Worm (Caenorhabditis elegans): ENCODE measurements around the gene alh-12.

Gene alh-12

ce11 chrIII:7498346-7498745 is 44.5 kb downstream of the alh-12 start (continued):
- no peak for TF ChIP-seq aly-2 (tag; optimal IDR thresholded peaks at IDR 0.05)
- peak; percentile 70 for TF ChIP-seq ztf-4 (tag; optimal IDR thresholded peaks at IDR 0.05)
- no peak for TF ChIP-seq nhr-11 (tag; optimal IDR thresholded peaks at IDR 0.05)
- peak; percentile 79 for TF ChIP-seq lin-11 (tag; optimal IDR thresholded peaks at IDR 0.05)
- TF ChIP-seq ZK546.5 (tag; optimal IDR thresholded peaks at IDR 0.05) = peak; percentile 14
- TF ChIP-seq alr-1 (tag; optimal IDR thresholded peaks at IDR 0.05) = no peak
- TF ChIP-seq crh-2 (tag; optimal IDR thresholded peaks at IDR 0.05) = peak; percentile 89
- no peak for TF ChIP-seq ceh-16 (tag; optimal IDR thresholded peaks at IDR 0.05)
- TF ChIP-seq gmeb-1 (tag; optimal IDR thresholded peaks at IDR 0.05) = peak; percentile 96
- TF ChIP-seq unc-39 (tag; optimal IDR thresholded peaks at IDR 0.05) = no peak
- no peak for TF ChIP-seq nhr-12 (tag; optimal IDR thresholded peaks at IDR 0.05)
- TF ChIP-seq nhr-23 (tag; optimal IDR thresholded peaks at IDR 0.05) = no peak
- no peak for TF ChIP-seq Y55F3AM.14 (GFP tag; optimal IDR thresholded peaks at IDR 0.05)
- TF ChIP-seq unc-62 (GFP tag; optimal IDR thresholded peaks at IDR 0.05) = no peak
- peak; percentile 95 for TF ChIP-seq C34F6.9 (tag; optimal IDR thresholded peaks at IDR 0.05)
- TF ChIP-seq ceh-82 (tag; optimal IDR thresholded peaks at IDR 0.05) = no peak
- TF ChIP-seq mbf-1 (tag; optimal IDR thresholded peaks at IDR 0.05) = no peak
- peak; percentile 54 to 87 for TF ChIP-seq mdl-1 (tag; optimal IDR thresholded peaks at IDR 0.05)

DNA sequence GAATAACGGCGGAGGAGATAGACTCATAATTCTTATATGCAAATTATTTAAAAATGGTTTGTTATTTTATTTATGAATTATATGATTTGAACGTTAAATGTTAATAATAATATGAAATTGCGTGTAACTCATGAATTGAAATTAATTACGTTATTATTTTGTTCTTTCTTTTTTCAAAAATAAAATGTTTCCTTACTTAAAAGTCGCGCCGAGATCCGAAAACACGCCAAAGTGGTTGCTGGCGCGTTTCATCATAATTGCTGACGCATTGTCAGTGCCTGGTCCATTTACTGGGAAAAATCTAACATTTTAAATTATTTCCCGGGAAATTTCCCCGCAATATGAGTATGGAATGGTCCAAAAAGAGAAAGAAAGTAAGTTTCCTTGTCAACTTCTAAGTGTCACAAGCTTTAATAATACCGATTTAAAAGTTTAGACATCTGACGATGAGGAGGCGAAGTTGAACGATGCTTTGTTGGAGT is 45.6 kb downstream of the alh-12 start, which contains the start of the genes C07H6.9 and sap-140:
Gene C07H6.9 (minus strand): TSS at position 51 of the 482 bp plus-strand sequence.
Gene sap-140 (plus strand): TSS at position 318 of the 482 bp plus-strand sequence.
- peak; percentile 53 for TF ChIP-seq fos-1 (tag; optimal IDR thresholded peaks at IDR 0.05)
- TF ChIP-seq gmeb-1 (tag; optimal IDR thresholded peaks at IDR 0.05) = peak; percentile 92
- TF ChIP-seq Y55F3AM.14 (GFP tag; optimal IDR thresholded peaks at IDR 0.05) = no peak
- peak; percentile 37 for TF ChIP-seq ztf-4 (tag; optimal IDR thresholded peaks at IDR 0.05)
- no peak for TF ChIP-seq peb-1 (tag; optimal IDR thresholded peaks at IDR 0.05)
- no peak for TF ChIP-seq ztf-1 (GFP tag; conservative IDR thresholded peaks at IDR 0.05)
- no peak for TF ChIP-seq nhr-77 (tag; optimal IDR thresholded peaks at IDR 0.05)
- TF ChIP-seq sma-9 (GFP tag; optimal IDR thresholded peaks at IDR 0.05) = peak; percentile 82
- no peak for TF ChIP-seq sma-9 (tag; optimal IDR thresholded peaks at IDR 0.05)
- TF ChIP-seq nhr-129 (tag; optimal IDR thresholded peaks at IDR 0.05) = peak; percentile 53
- peak; percentile 42 for TF ChIP-seq nhr-10 (tag; optimal IDR thresholded peaks at IDR 0.05)
- peak; percentile 77 for TF ChIP-seq F13H6.1 (tag; optimal IDR thresholded peaks at IDR 0.05)
- TF ChIP-seq ceh-16 (tag; optimal IDR thresholded peaks at IDR 0.05) = no peak
- peak; percentile 54 for TF ChIP-seq snpc-4 (tag; optimal IDR thresholded peaks at IDR 0.05)
- no peak for TF ChIP-seq unc-62 (GFP tag; optimal IDR thresholded peaks at IDR 0.05)
- TF ChIP-seq elt-3 (tag; optimal IDR thresholded peaks at IDR 0.05) = no peak
- no peak for TF ChIP-seq zag-1 (tag; optimal IDR thresholded peaks at IDR 0.05)
- TF ChIP-seq ama-1 (optimal IDR thresholded peaks at IDR 0.05) = peak; percentile 50
- TF ChIP-seq nhr-21 (tag; optimal IDR thresholded peaks at IDR 0.05) = peak; percentile 63
- TF ChIP-seq ztf-11 (tag; optimal IDR thresholded peaks at IDR 0.05) = no peak
- TF ChIP-seq nhr-23 (tag; optimal IDR thresholded peaks at IDR 0.05) = no peak
- peak; percentile 93 for TF ChIP-seq C34F6.9 (tag; optimal IDR thresholded peaks at IDR 0.05)
- TF ChIP-seq unc-55 (GFP tag; optimal IDR thresholded peaks at IDR 0.05) = peak; percentile 83
- TF ChIP-seq nhr-11 (tag; optimal IDR thresholded peaks at IDR 0.05) = no peak
- no peak for TF ChIP-seq elt-1 (tag; optimal IDR thresholded peaks at IDR 0.05)
- peak; percentile 73 for TF ChIP-seq sma-3 (GFP tag; optimal IDR thresholded peaks at IDR 0.05)
- TF ChIP-seq nhr-25 (tag; optimal IDR thresholded peaks at IDR 0.05) = peak; percentile 74
- TF ChIP-seq aly-2 (tag; optimal IDR thresholded peaks at IDR 0.05) = no peak
- peak; percentile 90 for TF ChIP-seq lin-13 (GFP tag; optimal IDR thresholded peaks at IDR 0.05)
- TF ChIP-seq alr-1 (tag; optimal IDR thresholded peaks at IDR 0.05) = no peak
- no peak for TF ChIP-seq ZK546.5 (tag; optimal IDR thresholded peaks at IDR 0.05)
- TF ChIP-seq mbf-1 (tag; optimal IDR thresholded peaks at IDR 0.05) = no peak
- TF ChIP-seq nhr-237 (tag; optimal IDR thresholded peaks at IDR 0.05) = no peak
- TF ChIP-seq sem-4 (tag; optimal IDR thresholded peaks at IDR 0.05) = peak; percentile 19
- TF ChIP-seq mab-5 (tag; optimal IDR thresholded peaks at IDR 0.05) = peak; percentile 32
- peak; percentile 5 for TF ChIP-seq nhr-6 (tag; optimal IDR thresholded peaks at IDR 0.05)
- TF ChIP-seq nhr-12 (tag; optimal IDR thresholded peaks at IDR 0.05) = no peak
- TF ChIP-seq mdl-1 (tag; optimal IDR thresholded peaks at IDR 0.05) = peak in 1 of 2 experiments; percentile 4
- TF ChIP-seq lin-39 (tag; optimal IDR thresholded peaks at IDR 0.05) = no peak
- TF ChIP-seq skn-1 (tag; optimal IDR thresholded peaks at IDR 0.05) = no peak
- TF ChIP-seq R02D3.7 (tag; optimal IDR thresholded peaks at IDR 0.05) = peak; percentile 8
- no peak for TF ChIP-seq ceh-82 (tag; optimal IDR thresholded peaks at IDR 0.05)
- TF ChIP-seq crh-2 (tag; optimal IDR thresholded peaks at IDR 0.05) = peak; percentile 87
- peak; percentile 84 to 91 for TF ChIP-seq lsy-2 (tag; optimal IDR thresholded peaks at IDR 0.05)
- no peak for TF ChIP-seq dmd-4 (tag; optimal IDR thresholded peaks at IDR 0.05)
- no peak for TF ChIP-seq egl-27 (tag; optimal IDR thresholded peaks at IDR 0.05)
- TF ChIP-seq blmp-1 (tag; optimal IDR thresholded peaks at IDR 0.05; ENCODE audit: insufficient read depth) = no peak
- TF ChIP-seq lin-11 (tag; optimal IDR thresholded peaks at IDR 0.05) = peak; percentile 58
- no peak for TF ChIP-seq unc-39 (tag; optimal IDR thresholded peaks at IDR 0.05)
